Worm (Caenorhabditis elegans) whole organism, L2 larva: ENCODE measurements around the gene C27F2.4.
A peak's percentile ranks its signal among the peaks of the same experiment; 100 is the strongest.

Experiments
- R02D3.7 ChIP-seq: fragments of 150-350 bp; optimal IDR thresholded peaks from 2 replicates; lab custom pipeline; 2014; ENCODE audit warnings: missing biosample characterization, missing genetic modification characterization
- Y55F3AM.14 ChIP-seq: fragments of 200-800 bp; sonication (Bioruptor generic); optimal IDR thresholded peaks from 2 replicates; lab custom pipeline; 2018; ENCODE audit warnings: mild to moderate bottlenecking, missing genetic modification characterization, missing compliant biosample characterization
- alr-1 ChIP-seq: fragments of 150-350 bp; optimal IDR thresholded peaks from 2 replicates; lab custom pipeline; 2014; ENCODE audit warnings: missing biosample characterization, missing genetic modification characterization
- aly-2 ChIP-seq: fragments of 150-350 bp; optimal IDR thresholded peaks from 2 replicates; lab custom pipeline; 2014; ENCODE audit warnings: missing biosample characterization, missing genetic modification characterization
- ama-1 ChIP-seq: fragments of 150-350 bp; optimal IDR thresholded peaks from 2 replicates; lab custom pipeline; 2018; ENCODE audit warnings: inconsistent platforms
- blmp-1 ChIP-seq: sonication (generic microtip); optimal IDR thresholded peaks from 2 replicates; lab custom pipeline; 2017; ENCODE audit warnings: missing genetic modification characterization, mild to moderate bottlenecking, missing compliant biosample characterization, antibody characterized with exemption, moderate library complexity; ENCODE audit not compliant: insufficient read depth
- crh-2 ChIP-seq: sonication (generic microtip); optimal IDR thresholded peaks from 2 replicates; lab custom pipeline; 2017; ENCODE audit warnings: missing biosample characterization, missing genetic modification characterization
- dmd-4 ChIP-seq: sonication (generic microtip); optimal IDR thresholded peaks from 2 replicates; lab custom pipeline; 2017; ENCODE audit warnings: missing biosample characterization, missing genetic modification characterization
- elt-1 ChIP-seq: fragments of 150-350 bp; optimal IDR thresholded peaks from 2 replicates; lab custom pipeline; 2014; ENCODE audit warnings: missing biosample characterization, missing genetic modification characterization
- fos-1 ChIP-seq: fragments of 150-350 bp; optimal IDR thresholded peaks from 2 replicates; lab custom pipeline; 2014; ENCODE audit warnings: missing biosample characterization, missing genetic modification characterization
- gmeb-1 ChIP-seq: fragments of 150-350 bp; optimal IDR thresholded peaks from 2 replicates; lab custom pipeline; 2014; ENCODE audit warnings: missing biosample characterization, missing genetic modification characterization
- lin-11 ChIP-seq: fragments of 150-350 bp; sonication (generic microtip); optimal IDR thresholded peaks from 2 replicates; lab custom pipeline; 2014; ENCODE audit warnings: missing biosample characterization, missing genetic modification characterization, inconsistent platforms, mixed read lengths
- lin-13 ChIP-seq: fragments of 150-350 bp; optimal IDR thresholded peaks from 2 replicates; lab custom pipeline; 2014; ENCODE audit warnings: missing biosample characterization, missing genetic modification reagents, missing genetic modification characterization
- lin-39 ChIP-seq: fragments of 150-350 bp; optimal IDR thresholded peaks from 2 replicates; lab custom pipeline; 2014; ENCODE audit warnings: missing biosample characterization, missing genetic modification reagents, missing genetic modification characterization
- lsy-2 ChIP-seq, 2 experiments: fragments of 150-350 bp in 1 of 2; sonication (generic microtip) in 1 of 2; optimal IDR thresholded peaks; 2 replicates each; lab custom pipeline; 2014 to 2017; ENCODE audit warnings: missing biosample characterization in 2 of 2, missing genetic modification characterization in 2 of 2
- mab-5 ChIP-seq: fragments of 150-350 bp; optimal IDR thresholded peaks from 2 replicates; lab custom pipeline; 2014; ENCODE audit warnings: missing biosample characterization, missing genetic modification characterization
- mbf-1 ChIP-seq: sonication (generic microtip); optimal IDR thresholded peaks from 2 replicates; lab custom pipeline; 2017; ENCODE audit warnings: missing biosample characterization, missing genetic modification characterization
- mdl-1 ChIP-seq, 2 experiments: fragments of 150-350 bp in 1 of 2; sonication (generic microtip) in 1 of 2; optimal IDR thresholded peaks; 2 replicates each; lab custom pipeline; 2017; ENCODE audit warnings: missing biosample characterization in 2 of 2, missing genetic modification characterization in 2 of 2
- nhr-10 ChIP-seq: sonication (generic microtip); optimal IDR thresholded peaks from 2 replicates; lab custom pipeline; 2017; ENCODE audit warnings: missing biosample characterization, missing genetic modification characterization
- nhr-11 ChIP-seq: fragments of 150-350 bp; optimal IDR thresholded peaks from 2 replicates; lab custom pipeline; 2014; ENCODE audit warnings: missing biosample characterization, missing genetic modification characterization
- nhr-23 ChIP-seq: fragments of 150-350 bp; optimal IDR thresholded peaks from 2 replicates; lab custom pipeline; 2014; ENCODE audit warnings: missing biosample characterization, missing genetic modification reagents, missing genetic modification characterization
- nhr-237 ChIP-seq: fragments of 150-350 bp; optimal IDR thresholded peaks from 2 replicates; lab custom pipeline; 2014; ENCODE audit warnings: missing biosample characterization, missing genetic modification characterization
- nhr-25 ChIP-seq: fragments of 150-350 bp; sonication (generic microtip); optimal IDR thresholded peaks from 3 replicates; lab custom pipeline; 2014; ENCODE audit warnings: missing biosample characterization, missing genetic modification characterization
- nhr-6 ChIP-seq: fragments of 150-350 bp; optimal IDR thresholded peaks from 2 replicates; lab custom pipeline; 2014; ENCODE audit warnings: missing biosample characterization, missing genetic modification characterization
- nhr-77 ChIP-seq: fragments of 150-350 bp; optimal IDR thresholded peaks from 2 replicates; lab custom pipeline; 2014; ENCODE audit warnings: missing biosample characterization, missing genetic modification characterization
- peb-1 ChIP-seq: fragments of 150-350 bp; optimal IDR thresholded peaks from 2 replicates; lab custom pipeline; 2014; ENCODE audit warnings: missing biosample characterization, missing genetic modification characterization
- skn-1 ChIP-seq: sonication (generic microtip); optimal IDR thresholded peaks from 2 replicates; lab custom pipeline; 2017; ENCODE audit warnings: missing biosample characterization, missing genetic modification characterization
- sma-3 ChIP-seq: sonication (generic microtip); optimal IDR thresholded peaks from 2 replicates; lab custom pipeline; 2016; ENCODE audit warnings: missing genetic modification reagents, missing genetic modification characterization, missing compliant biosample characterization
- sma-9 ChIP-seq, 2 experiments: fragments of 150-350 bp in 1 of 2; sonication (generic microtip) in 1 of 2; optimal IDR thresholded peaks; 2 replicates each; lab custom pipeline; 2014 to 2016; ENCODE audit warnings: missing genetic modification characterization in 2 of 2, mild to moderate bottlenecking in 1 of 2, missing biosample characterization in 1 of 2, missing compliant biosample characterization in 1 of 2, missing genetic modification reagents in 1 of 2, moderate library complexity in 1 of 2
- snpc-4 ChIP-seq: fragments of 150-350 bp; optimal IDR thresholded peaks from 2 replicates; lab custom pipeline; 2014; ENCODE audit warnings: missing biosample characterization, missing genetic modification characterization
- unc-39 ChIP-seq: fragments of 150-350 bp; optimal IDR thresholded peaks from 2 replicates; lab custom pipeline; 2014; ENCODE audit warnings: missing biosample characterization, missing genetic modification characterization
- unc-62 ChIP-seq: fragments of 150-350 bp; optimal IDR thresholded peaks from 2 replicates; lab custom pipeline; 2014; ENCODE audit warnings: missing biosample characterization, missing genetic modification reagents, missing genetic modification characterization
- zag-1 ChIP-seq: fragments of 150-350 bp; optimal IDR thresholded peaks from 2 replicates; lab custom pipeline; 2014; ENCODE audit warnings: missing biosample characterization, missing genetic modification characterization
- ztf-1 ChIP-seq: fragments of 200-800 bp; sonication (Bioruptor generic); conservative IDR thresholded peaks from 2 replicates; pipeline ENCODE4 v1.3.6; 2022; ENCODE audit warnings: missing genetic modification characterization, missing compliant biosample characterization
- ztf-11 ChIP-seq: sonication (generic microtip); optimal IDR thresholded peaks from 2 replicates; lab custom pipeline; 2017; ENCODE audit warnings: missing biosample characterization, missing genetic modification characterization
- ztf-4 ChIP-seq: fragments of 150-350 bp; optimal IDR thresholded peaks from 2 replicates; lab custom pipeline; 2014; ENCODE audit warnings: missing biosample characterization, missing genetic modification characterization

Gene C27F2.4

DNA sequence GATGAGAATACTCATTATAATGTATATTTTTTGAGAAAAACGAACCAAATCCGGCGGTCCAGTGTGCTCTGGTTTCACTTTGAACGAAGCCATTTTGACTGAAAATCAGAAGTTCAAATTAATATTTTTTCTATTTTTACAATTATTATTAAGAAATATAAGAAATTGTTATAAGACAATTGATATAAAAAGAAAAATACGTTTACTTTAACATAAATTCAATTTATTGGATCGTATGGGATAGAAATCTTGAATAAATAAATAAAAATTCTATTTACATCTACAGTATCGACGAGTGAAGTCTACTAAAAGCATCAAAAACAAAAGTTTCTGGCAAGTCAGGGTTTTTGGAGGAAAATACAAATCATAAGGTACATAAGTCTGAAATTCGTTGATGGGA lies at the start of gene C27F2.4:
Gene C27F2.4 (minus strand): TSS at position 101 of the 400 bp plus-strand sequence.
- TF ChIP-seq R02D3.7 (tag; lab: Kevin White, UChicago) (no peak), alr-1 (tag; lab: Kevin White, UChicago) (no peak), lin-13 (GFP tag; lab: Kevin White, UChicago) (no peak), lsy-2 (tag; optimal IDR thresholded peaks at IDR 0.05; lab: Kevin White, UChicago) (no peak), fos-1 (no peak), ztf-11 (tag; lab: Kevin White, UChicago) (no peak), skn-1 (tag; lab: Kevin White, UChicago) (no peak), nhr-23 (no peak), lin-39 (tag; lab: Kevin White, UChicago) (no peak), snpc-4 (tag; lab: Kevin White, UChicago) (no peak), sma-3 (no peak), lin-11 (tag; lab: Kevin White, UChicago) (no peak), gmeb-1 (no peak), ztf-4 (tag; lab: Kevin White, UChicago) (no peak)

DNA sequence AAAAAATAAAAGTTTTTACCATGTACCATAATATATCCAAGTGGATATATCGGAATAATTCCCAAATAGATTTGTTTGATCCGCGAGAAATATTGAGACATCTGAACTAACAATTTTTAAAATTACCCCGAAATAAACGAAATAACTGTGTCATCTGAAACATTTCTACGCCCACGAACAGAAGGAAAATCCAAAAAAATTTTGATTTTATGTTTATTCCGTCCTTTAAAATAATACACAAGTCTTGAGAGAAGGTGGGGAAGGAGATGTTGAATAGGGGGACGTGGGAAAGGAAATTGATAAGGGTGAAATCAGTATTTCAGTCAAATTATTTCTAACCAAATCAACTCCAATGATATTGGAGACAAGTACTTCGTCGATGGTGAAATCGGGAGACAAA lies 48.6 kb upstream of the C27F2.4 start, which contains the start of gene R144.11:
Gene R144.11 (minus strand): TSS at position 101 of the 400 bp plus-strand sequence.
- no peak for TF ChIP-seq sma-3
- peak; percentile 2 for TF ChIP-seq aly-2

DNA sequence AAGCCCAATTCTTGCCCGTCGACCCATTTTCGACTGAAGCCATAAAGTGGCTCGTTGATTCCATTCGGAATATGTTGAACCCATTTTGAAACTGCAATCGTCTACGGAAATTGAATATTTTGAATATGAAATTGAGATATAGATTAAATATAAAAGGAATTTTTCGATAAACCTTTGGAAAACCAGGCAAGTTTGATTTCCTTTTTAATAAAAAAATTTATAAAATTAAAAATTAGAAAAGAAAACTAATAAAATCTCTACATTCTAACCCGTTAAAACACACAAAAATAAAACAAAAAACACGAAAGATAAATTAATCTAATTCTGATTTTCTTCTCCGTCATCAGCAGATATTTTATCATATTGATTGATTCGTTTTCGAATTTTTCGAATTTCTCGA lies 46.8 kb upstream of the C27F2.4 start, which contains the start of gene R144.12:
Gene R144.12 (minus strand): TSS at position 101 of the 400 bp plus-strand sequence.
- TF ChIP-seq crh-2 (tag; lab: Kevin White, UChicago) (no peak), ztf-1 (GFP tag; lab: Robert Waterston, UW) (no peak), mdl-1 (tag; optimal IDR thresholded peaks at IDR 0.05; lab: Kevin White, UChicago) (no peak), mbf-1 (tag; lab: Kevin White, UChicago) (no peak), nhr-6 (tag; lab: Kevin White, UChicago) (no peak), nhr-10 (tag; lab: Kevin White, UChicago) (no peak), elt-1 (tag; lab: Kevin White, UChicago) (no peak), alr-1 (tag; lab: Kevin White, UChicago) (no peak), zag-1 (tag; lab: Kevin White, UChicago) (no peak), sma-9 (GFP tag; optimal IDR thresholded peaks at IDR 0.05; lab: Kevin White, UChicago) (no peak), sma-9 (tag; optimal IDR thresholded peaks at IDR 0.05; lab: Kevin White, UChicago) (no peak), sma-3 (no peak), ama-1 (lab: Kevin White, UChicago) (no peak), nhr-25 (tag; lab: Kevin White, UChicago) (no peak), nhr-77 (tag; lab: Kevin White, UChicago) (no peak)
- TF ChIP-seq, all 48 proteins: peak for 0

DNA sequence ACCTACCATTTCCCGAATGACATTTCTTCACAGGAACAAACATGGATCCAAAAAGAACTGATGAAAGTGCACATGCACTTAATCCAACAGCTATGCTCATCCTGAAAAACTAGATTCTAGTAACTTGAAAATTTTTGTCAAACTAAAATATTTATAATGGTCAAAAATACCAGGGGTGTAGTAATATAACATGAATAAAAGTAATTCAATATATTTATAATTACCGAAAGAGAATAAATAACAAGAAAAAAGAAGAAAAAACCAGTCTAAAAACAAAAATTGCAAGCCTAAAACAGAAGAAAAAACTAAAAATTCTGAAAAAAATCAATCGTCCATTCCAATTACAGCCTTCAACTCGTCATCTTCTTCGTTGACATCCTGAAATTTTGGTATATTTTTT lies 44.5 kb upstream of the C27F2.4 start, which contains the start of gene R144.6:
Gene R144.6 (minus strand): TSS at position 101 of the 400 bp plus-strand sequence.
- TF ChIP-seq alr-1 (tag; lab: Kevin White, UChicago) = no peak
- no peak for TF ChIP-seq peb-1 (tag; lab: Kevin White, UChicago)
- TF ChIP-seq aly-2 = no peak
- no peak for TF ChIP-seq lsy-2 (tag; optimal IDR thresholded peaks at IDR 0.05; lab: Kevin White, UChicago)
- TF ChIP-seq blmp-1 (tag; lab: Kevin White, UChicago) = no peak
- no peak for TF ChIP-seq mab-5 (tag; lab: Kevin White, UChicago)
- TF ChIP-seq unc-39 = no peak
- no peak for TF ChIP-seq nhr-237 (tag; lab: Kevin White, UChicago)
- no peak for TF ChIP-seq elt-1 (tag; lab: Kevin White, UChicago)
- no peak for TF ChIP-seq nhr-10 (tag; lab: Kevin White, UChicago)
- no peak for TF ChIP-seq unc-62

DNA sequence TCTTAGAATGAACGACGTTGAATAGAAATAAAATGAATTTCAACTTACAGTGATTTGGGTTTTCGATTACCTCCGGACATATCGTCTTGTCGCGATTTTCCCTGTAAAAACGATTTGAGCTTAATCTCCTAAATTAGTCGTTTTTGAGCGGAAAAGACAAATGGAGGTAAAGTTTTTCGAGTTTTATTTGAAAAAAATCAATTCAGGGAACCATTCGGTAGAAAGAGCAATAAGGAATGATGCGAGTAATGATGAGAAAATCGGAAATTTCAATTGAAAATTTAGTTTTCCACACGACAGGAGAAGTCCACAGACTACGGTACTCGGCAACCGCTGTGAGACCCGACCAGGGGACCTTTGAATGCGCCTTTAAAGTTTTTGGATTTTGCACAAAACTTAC lies 42.1 kb upstream of the C27F2.4 start, which contains the start of gene R144.10:
Gene R144.10 (minus strand): TSS at position 101 of the 400 bp plus-strand sequence.
- TF ChIP-seq nhr-25 (tag; lab: Kevin White, UChicago) (no peak), blmp-1 (tag; lab: Kevin White, UChicago) (no peak), nhr-77 (tag; lab: Kevin White, UChicago) (no peak), nhr-11 (tag; lab: Kevin White, UChicago) (no peak), dmd-4 (tag; lab: Kevin White, UChicago) (no peak), Y55F3AM.14 (GFP tag; lab: Kevin White, UChicago) (no peak), ztf-11 (tag; lab: Kevin White, UChicago) (no peak), skn-1 (tag; lab: Kevin White, UChicago) (no peak), alr-1 (tag; lab: Kevin White, UChicago) (no peak), sma-3 (no peak), mbf-1 (tag; lab: Kevin White, UChicago) (no peak), fos-1 (no peak), crh-2 (tag; lab: Kevin White, UChicago) (no peak), nhr-6 (tag; lab: Kevin White, UChicago) (no peak), lin-11 (tag; lab: Kevin White, UChicago) (no peak), snpc-4 (tag; lab: Kevin White, UChicago) (no peak), gmeb-1 (no peak), elt-1 (tag; lab: Kevin White, UChicago) (no peak)
